Worm (Caenorhabditis elegans): ENCODE results near the gene Y34B4A.4.
A peak's percentile ranks its signal among the peaks of the same experiment; 100 is the strongest.

ce11 chrX:5275209-5275608 lies 11.1 kb downstream of the Y34B4A.4 start, which contains the start of gene hst-6:
- TF ChIP-seq egl-27 (tag; optimal IDR thresholded peaks at IDR 0.05) (no peak), skn-1 (tag; optimal IDR thresholded peaks at IDR 0.05) (no peak), nhr-237 (tag; optimal IDR thresholded peaks at IDR 0.05) (no peak), ceh-16 (tag; optimal IDR thresholded peaks at IDR 0.05) (peak; percentile 8), nhr-77 (tag; optimal IDR thresholded peaks at IDR 0.05) (no peak), ama-1 (optimal IDR thresholded peaks at IDR 0.05) (no peak), unc-39 (tag; optimal IDR thresholded peaks at IDR 0.05) (no peak), sem-4 (tag; optimal IDR thresholded peaks at IDR 0.05) (peak; percentile 29)

All from whole organism, L2 larva.